Worm (Caenorhabditis elegans): Measurements from ENCODE around the gene C16C8.10.
"Not testable (repeated sequence)": the region's sequence is repeated elsewhere in the genome, so short reads cannot be mapped to it uniquely, and the experiment has no call there.

Gene C16C8.10

ce11 chrII:3464580-3464979 is at the start of gene C16C8.10:
Gene C16C8.10 (minus strand): TSS chrII:3464680.
- not testable (repeated sequence) for TF ChIP-seq alr-1 (tag; optimal IDR thresholded peaks at IDR 0.05); sma-9 (GFP tag; optimal IDR thresholded peaks at IDR 0.05); sma-9 (tag; optimal IDR thresholded peaks at IDR 0.05); fos-1 (tag; optimal IDR thresholded peaks at IDR 0.05)

- TF ChIP-seq gmeb-1 (tag; optimal IDR thresholded peaks at IDR 0.05) (no peak), nhr-10 (tag; optimal IDR thresholded peaks at IDR 0.05) (no peak), ama-1 (optimal IDR thresholded peaks at IDR 0.05) (no peak), lin-13 (GFP tag; optimal IDR thresholded peaks at IDR 0.05) (no peak), alr-1 (tag; optimal IDR thresholded peaks at IDR 0.05) (no peak), blmp-1 (tag; optimal IDR thresholded peaks at IDR 0.05; ENCODE audit: insufficient read depth) (no peak), skn-1 (tag; optimal IDR thresholded peaks at IDR 0.05) (no peak), ztf-11 (tag; optimal IDR thresholded peaks at IDR 0.05) (no peak), ztf-4 (tag; optimal IDR thresholded peaks at IDR 0.05) (no peak), Y55F3AM.14 (GFP tag; optimal IDR thresholded peaks at IDR 0.05) (no peak), unc-39 (tag; optimal IDR thresholded peaks at IDR 0.05) (no peak), nhr-12 (tag; optimal IDR thresholded peaks at IDR 0.05) (no peak), sma-3 (GFP tag; optimal IDR thresholded peaks at IDR 0.05) (no peak), nhr-25 (tag; optimal IDR thresholded peaks at IDR 0.05) (no peak), ceh-16 (tag; optimal IDR thresholded peaks at IDR 0.05) (no peak)
These were observed 47.8 kb upstream of the C16C8.10 start, which contains the start of gene Y49F6B.19 for ce11 chrII:3512240-3512639. Gene Y49F6B.19 (minus strand): TSS chrII:3512340.

- TF ChIP-seq C34F6.9 (tag; optimal IDR thresholded peaks at IDR 0.05), result no peak
- TF ChIP-seq R02D3.7 (tag; optimal IDR thresholded peaks at IDR 0.05), result no peak
- TF ChIP-seq egl-27 (tag; optimal IDR thresholded peaks at IDR 0.05), result no peak
These were observed 40.2 kb upstream of the C16C8.10 start, which contains the start of gene cyh-1 for ce11 chrII:3504717-3505116. Gene cyh-1 (plus strand): TSS chrII:3505017.

DNA sequence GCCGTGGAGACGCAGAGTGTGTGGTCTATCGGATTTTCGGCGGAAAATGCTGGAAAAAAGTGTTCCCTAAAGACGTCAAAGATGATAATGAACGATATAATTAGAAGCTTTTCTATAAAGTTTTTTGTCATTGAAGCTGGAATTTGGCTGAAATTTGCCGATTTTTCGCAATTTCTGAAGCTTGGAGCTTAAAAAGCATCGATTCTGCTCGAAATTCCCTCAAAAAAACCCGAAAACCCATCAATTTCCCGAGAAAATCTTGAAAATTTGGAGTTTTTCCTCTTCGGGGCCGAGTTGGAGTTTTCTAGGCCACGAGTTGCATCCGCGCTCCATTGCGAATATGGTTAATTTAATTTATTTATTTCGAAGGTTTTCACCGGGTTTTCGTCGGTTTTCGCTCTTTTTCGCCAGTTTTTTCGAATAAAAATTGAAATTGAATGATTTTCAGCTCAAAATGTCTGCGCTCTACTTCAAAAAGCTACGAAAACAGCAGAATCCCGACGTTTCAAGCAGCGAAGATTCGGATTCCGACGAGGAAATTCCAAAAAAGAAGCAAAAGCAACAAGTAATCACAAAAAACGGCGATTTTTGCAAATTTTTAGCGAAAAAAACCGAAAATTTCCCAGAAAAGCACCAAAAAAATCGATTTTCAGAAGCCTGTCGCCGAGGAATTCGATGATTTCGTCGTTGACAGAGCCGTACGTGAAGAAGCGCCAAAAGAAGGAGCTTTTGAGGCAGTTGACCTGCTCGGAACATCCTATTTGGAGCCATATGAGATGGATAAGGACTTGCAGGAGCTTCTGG is 38.2 kb upstream of the C16C8.10 start, which contains the start of the genes col-71 and Y49F6B.2:
TSS of gene col-71 (minus strand) at position 51 of the 804 bp plus-strand sequence.
TSS of gene Y49F6B.2 (plus strand) at position 449 of the 804 bp plus-strand sequence.
- TF ChIP-seq fos-1 (tag; optimal IDR thresholded peaks at IDR 0.05), result peak; percentile 26
- peak; percentile 23 for TF ChIP-seq snpc-4 (tag; optimal IDR thresholded peaks at IDR 0.05)
- TF ChIP-seq peb-1 (tag; optimal IDR thresholded peaks at IDR 0.05), result no peak
- TF ChIP-seq Y55F3AM.14 (GFP tag; optimal IDR thresholded peaks at IDR 0.05), result peak; percentile 25
- TF ChIP-seq R02D3.7 (tag; optimal IDR thresholded peaks at IDR 0.05), result peak; percentile 19
- no peak for TF ChIP-seq sma-9 (GFP tag; optimal IDR thresholded peaks at IDR 0.05)
- TF ChIP-seq sma-9 (tag; optimal IDR thresholded peaks at IDR 0.05), result no peak
- no peak for TF ChIP-seq nhr-12 (tag; optimal IDR thresholded peaks at IDR 0.05)
- no peak for TF ChIP-seq mbf-1 (tag; optimal IDR thresholded peaks at IDR 0.05)
- no peak for TF ChIP-seq dmd-4 (tag; optimal IDR thresholded peaks at IDR 0.05)
- no peak for TF ChIP-seq ztf-1 (GFP tag; conservative IDR thresholded peaks at IDR 0.05)
- no peak for TF ChIP-seq ztf-4 (tag; optimal IDR thresholded peaks at IDR 0.05)
- TF ChIP-seq ama-1 (optimal IDR thresholded peaks at IDR 0.05), result no peak
- peak; percentile 12 for TF ChIP-seq lin-11 (tag; optimal IDR thresholded peaks at IDR 0.05)
- peak; percentile 46 for TF ChIP-seq nhr-129 (tag; optimal IDR thresholded peaks at IDR 0.05)
- TF ChIP-seq F13H6.1 (tag; optimal IDR thresholded peaks at IDR 0.05), result peak; percentile 74
- TF ChIP-seq aly-2 (tag; optimal IDR thresholded peaks at IDR 0.05), result no peak
- peak; percentile 77 for TF ChIP-seq sma-3 (GFP tag; optimal IDR thresholded peaks at IDR 0.05)
- no peak for TF ChIP-seq nhr-237 (tag; optimal IDR thresholded peaks at IDR 0.05)
- peak; percentile 78 for TF ChIP-seq lin-13 (GFP tag; optimal IDR thresholded peaks at IDR 0.05)
- no peak for TF ChIP-seq nhr-23 (tag; optimal IDR thresholded peaks at IDR 0.05)
- no peak for TF ChIP-seq elt-1 (tag; optimal IDR thresholded peaks at IDR 0.05)
- no peak for TF ChIP-seq nhr-10 (tag; optimal IDR thresholded peaks at IDR 0.05)
- no peak for TF ChIP-seq egl-27 (tag; optimal IDR thresholded peaks at IDR 0.05)
- peak; percentile 91 for TF ChIP-seq C34F6.9 (tag; optimal IDR thresholded peaks at IDR 0.05)
- TF ChIP-seq gmeb-1 (tag; optimal IDR thresholded peaks at IDR 0.05), result peak; percentile 71
- no peak for TF ChIP-seq nhr-77 (tag; optimal IDR thresholded peaks at IDR 0.05)
- peak; percentile 56 for TF ChIP-seq nhr-25 (tag; optimal IDR thresholded peaks at IDR 0.05)
- TF ChIP-seq mab-5 (tag; optimal IDR thresholded peaks at IDR 0.05), result peak; percentile 51
- no peak for TF ChIP-seq lin-39 (tag; optimal IDR thresholded peaks at IDR 0.05)
- no peak for TF ChIP-seq ceh-82 (tag; optimal IDR thresholded peaks at IDR 0.05)
- TF ChIP-seq lsy-2 (tag; optimal IDR thresholded peaks at IDR 0.05), result peak; percentile 84 to 88
- no peak for TF ChIP-seq nhr-11 (tag; optimal IDR thresholded peaks at IDR 0.05)
- TF ChIP-seq blmp-1 (tag; optimal IDR thresholded peaks at IDR 0.05; ENCODE audit: insufficient read depth), result no peak
- TF ChIP-seq alr-1 (tag; optimal IDR thresholded peaks at IDR 0.05), result no peak
- TF ChIP-seq ceh-16 (tag; optimal IDR thresholded peaks at IDR 0.05), result no peak
- TF ChIP-seq skn-1 (tag; optimal IDR thresholded peaks at IDR 0.05), result no peak
- peak; percentile 36 for TF ChIP-seq nhr-21 (tag; optimal IDR thresholded peaks at IDR 0.05)
- no peak for TF ChIP-seq unc-39 (tag; optimal IDR thresholded peaks at IDR 0.05)
- TF ChIP-seq nhr-6 (tag; optimal IDR thresholded peaks at IDR 0.05), result peak; percentile 46
- peak; percentile 33 for TF ChIP-seq zag-1 (tag; optimal IDR thresholded peaks at IDR 0.05)
- TF ChIP-seq sem-4 (tag; optimal IDR thresholded peaks at IDR 0.05), result peak; percentile 47
- peak; percentile 86 for TF ChIP-seq unc-55 (GFP tag; optimal IDR thresholded peaks at IDR 0.05)

All from whole organism, L2 larva.